Worm (Caenorhabditis elegans) whole organism, L4/young adult: ENCODE measurements around the gene F44F4.10.
"Not testable (repeated sequence)": the region's sequence is repeated elsewhere in the genome, so short reads cannot be mapped to it uniquely, and the experiment has no call there.

Source experiments
- W03F9.2 ChIP-seq: fragments of 150-350 bp; optimal IDR thresholded peaks from 2 replicates; lab custom pipeline; 2014; ENCODE audit warnings: missing biosample characterization, missing genetic modification characterization
- dao-5 ChIP-seq: sonication (generic microtip); optimal IDR thresholded peaks from 2 replicates; lab custom pipeline; 2016; ENCODE audit warnings: missing genotype, missing genetic modification characterization, moderate library complexity, missing compliant biosample characterization
- him-1 ChIP-seq: sonication (generic microtip); optimal IDR thresholded peaks from 2 replicates; lab custom pipeline; 2016; ENCODE audit warnings: missing genotype, missing genetic modification reagents, missing genetic modification characterization, missing compliant biosample characterization

Gene F44F4.10

DNA sequence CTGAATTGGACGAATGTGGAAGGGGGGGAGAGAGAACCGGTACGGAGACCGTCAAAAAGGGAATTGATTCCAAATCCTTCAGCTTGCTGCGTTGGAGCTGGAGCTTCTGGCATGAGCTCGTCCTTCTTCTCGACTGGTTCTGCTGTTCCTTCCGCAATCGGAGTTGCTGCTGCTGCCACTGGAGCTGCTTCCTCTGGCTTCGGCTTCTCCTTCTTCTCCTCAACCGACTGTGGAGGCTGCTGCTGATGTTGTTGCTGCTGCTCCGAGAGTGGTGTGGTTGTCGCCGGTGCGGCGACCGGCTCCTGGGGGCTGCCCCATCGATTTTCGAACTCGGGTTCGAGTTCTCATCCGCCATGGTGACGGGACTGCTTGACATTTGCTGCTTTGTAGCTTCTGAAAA is 17.7 kb upstream of the F44F4.10 start, which contains the start of gene R03D7.2:
TSS of gene R03D7.2 (minus strand) at position 399 of the 400 bp plus-strand sequence.
- TF ChIP-seq dao-5 (tag; lab: Kevin White, UChicago): no peak

DNA sequence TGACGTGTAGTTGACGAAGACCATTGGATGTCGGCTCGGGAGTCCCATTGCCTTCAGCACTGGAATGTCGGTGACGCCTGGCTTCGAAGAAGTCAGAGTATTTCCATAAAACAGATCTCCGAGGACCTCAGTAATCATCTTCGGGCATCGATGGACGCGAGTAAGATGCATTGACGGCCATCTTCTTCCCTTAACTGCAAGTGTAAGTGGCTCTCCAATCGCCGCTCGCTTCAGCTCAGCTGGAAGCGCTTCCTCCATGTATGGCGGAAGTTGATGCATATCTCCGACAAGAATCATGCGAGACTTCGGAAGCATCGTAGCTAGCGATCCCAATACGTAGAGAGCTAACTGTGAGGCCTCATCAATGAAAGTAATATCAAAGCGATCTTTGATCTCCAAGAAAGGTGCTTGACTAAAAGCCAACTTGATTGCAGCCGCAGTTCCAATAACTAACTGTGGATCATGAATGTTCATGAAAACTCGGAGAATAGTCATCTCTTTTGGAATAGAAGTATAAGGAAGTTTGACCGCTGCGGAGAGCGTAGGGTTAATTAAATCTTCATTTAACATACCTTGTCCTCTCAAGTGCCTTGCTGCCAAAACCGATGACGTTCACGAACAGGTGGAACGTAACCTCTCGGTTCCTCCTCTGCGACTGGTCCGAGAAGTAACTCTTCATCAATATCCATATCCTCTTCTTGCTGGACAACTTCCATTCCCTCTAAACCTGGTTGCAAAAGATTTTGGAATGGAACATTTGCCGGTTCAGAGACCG is 17.1 kb upstream of the F44F4.10 start:
- no peak for TF ChIP-seq dao-5 (tag; lab: Kevin White, UChicago)
- no peak for TF ChIP-seq W03F9.2
- no peak for TF ChIP-seq him-1 (tag; lab: Kevin White, UChicago)

DNA sequence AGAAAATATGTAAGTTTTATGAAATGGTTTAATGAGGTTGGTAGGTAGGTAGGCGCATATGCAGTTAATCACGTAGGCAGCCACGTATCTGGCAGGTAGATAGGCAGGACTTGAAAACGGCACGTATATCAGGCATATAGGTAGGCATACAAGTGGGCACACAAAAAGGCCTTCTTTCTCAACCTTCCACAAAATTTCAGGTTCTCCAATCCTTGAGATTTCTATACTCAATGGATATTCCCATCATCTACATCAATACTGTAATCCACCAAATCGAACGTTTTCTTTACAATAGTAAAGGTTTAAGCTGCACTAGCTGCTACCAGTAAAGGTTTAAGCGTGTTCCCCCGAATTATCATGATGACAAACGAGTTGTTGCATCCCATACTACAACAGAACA is 15.2 kb upstream of the F44F4.10 start:
- TF ChIP-seq W03F9.2 (no peak), dao-5 (tag; lab: Kevin White, UChicago) (no peak), him-1 (tag; lab: Kevin White, UChicago) (no peak)

DNA sequence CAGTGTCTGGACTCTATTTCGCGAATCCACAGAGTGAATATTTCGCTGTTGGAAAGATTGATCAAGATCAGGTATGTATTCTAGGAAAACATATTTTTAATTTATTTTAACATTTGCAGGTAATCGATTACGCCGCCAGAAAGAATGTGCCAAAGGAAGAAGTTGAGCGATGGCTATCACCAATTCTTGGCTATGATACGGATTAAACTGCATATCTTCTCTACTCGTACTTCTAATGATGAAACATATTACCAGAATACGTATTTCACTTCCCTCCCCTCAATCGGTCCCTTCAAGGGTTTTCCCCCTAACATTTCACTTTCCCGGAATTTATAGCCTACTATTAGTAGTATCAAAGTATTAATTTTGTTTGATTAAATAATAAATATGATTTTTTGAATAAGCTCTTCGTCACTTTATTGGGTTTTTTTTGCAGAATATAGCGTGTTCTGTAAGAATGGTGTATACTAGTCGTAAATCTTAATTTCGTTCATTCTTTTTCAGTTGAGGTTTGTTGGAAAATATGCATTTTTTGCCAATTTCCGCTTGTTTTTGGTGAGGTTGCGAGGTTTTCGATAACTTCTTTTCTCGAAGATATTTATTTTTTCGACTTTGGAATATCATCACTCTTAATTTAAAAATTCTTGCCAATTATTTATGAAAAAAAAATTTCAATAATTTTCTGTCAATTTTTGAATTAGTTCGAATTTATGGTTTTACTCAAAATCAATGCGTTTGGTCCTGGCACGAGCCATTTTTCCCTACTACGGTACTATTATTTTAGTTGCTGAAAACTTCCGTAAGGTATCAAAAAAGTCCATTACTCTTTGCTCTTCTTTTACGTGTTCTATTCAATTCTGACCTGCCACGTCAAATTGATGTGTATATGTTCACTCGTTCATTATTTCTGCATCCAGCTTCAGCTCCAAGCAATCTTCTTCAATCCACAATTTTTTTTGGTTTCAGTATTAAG is 13.9 kb upstream of the F44F4.10 start:
- no peak for TF ChIP-seq dao-5 (tag; lab: Kevin White, UChicago)
- TF ChIP-seq W03F9.2: no peak
- TF ChIP-seq him-1 (tag; lab: Kevin White, UChicago): no peak

DNA sequence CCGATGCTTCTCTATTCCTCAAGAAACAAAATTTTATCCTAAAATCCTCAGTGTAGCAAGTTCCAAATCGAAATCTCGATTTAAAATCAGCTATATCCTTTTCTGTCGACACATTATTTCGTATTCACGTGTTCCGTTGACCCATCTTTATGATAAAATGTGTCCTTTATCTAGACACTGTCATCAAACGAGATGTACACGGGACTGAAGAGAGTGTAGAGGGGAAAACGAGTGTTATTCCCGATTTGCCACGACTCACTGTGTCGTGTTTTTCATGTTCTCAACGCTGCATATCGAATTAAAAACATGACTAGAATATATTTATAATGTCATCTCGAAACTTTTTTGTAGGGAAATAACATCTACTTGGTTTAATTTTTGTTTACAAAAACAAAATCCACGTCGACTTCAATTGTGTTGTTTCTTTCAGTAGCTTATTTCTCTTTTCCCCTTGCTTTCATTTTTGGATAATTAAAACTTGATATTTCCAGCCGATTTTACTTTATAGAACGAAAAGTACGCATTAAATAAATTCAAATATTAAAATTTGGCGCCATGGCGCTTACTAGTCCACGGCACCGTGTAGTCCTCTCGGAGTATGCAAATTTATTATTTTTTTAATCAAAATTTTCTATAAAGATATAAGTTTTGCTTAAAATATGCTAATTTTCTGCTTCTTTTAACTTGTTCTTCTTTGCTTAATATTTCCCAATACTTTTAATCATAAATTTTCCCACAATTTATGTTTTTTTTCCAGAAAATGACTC is 8.9 kb upstream of the F44F4.10 start, which contains the start of gene metr-1:
TSS of gene metr-1 (plus strand) at position 758 of the 767 bp plus-strand sequence.
- peak; percentile 39 for TF ChIP-seq W03F9.2
- TF ChIP-seq him-1 (tag; lab: Kevin White, UChicago): no peak
- TF ChIP-seq dao-5 (tag; lab: Kevin White, UChicago): no peak

DNA sequence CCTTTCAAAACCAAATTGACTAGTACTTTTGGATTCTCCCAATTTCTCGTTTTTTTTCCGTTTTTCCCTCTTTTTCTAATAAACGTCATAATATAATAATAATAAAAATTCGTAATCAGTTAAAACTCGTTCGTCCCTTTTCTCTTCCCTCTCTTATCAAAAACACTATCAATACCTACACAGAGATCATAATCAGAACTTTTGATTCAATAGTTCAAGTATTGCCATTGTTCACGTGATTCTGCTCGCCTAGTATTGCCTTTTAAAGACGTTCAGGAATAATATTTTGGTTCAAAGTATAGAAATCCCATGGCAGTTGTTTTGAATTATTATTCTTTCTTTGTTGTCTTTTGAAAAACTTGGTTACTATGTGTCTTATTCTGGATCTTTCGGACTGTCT is 7.6 kb upstream of the F44F4.10 start:
- TF ChIP-seq W03F9.2 (no peak), him-1 (tag; lab: Kevin White, UChicago) (no peak), dao-5 (tag; lab: Kevin White, UChicago) (no peak)

DNA sequence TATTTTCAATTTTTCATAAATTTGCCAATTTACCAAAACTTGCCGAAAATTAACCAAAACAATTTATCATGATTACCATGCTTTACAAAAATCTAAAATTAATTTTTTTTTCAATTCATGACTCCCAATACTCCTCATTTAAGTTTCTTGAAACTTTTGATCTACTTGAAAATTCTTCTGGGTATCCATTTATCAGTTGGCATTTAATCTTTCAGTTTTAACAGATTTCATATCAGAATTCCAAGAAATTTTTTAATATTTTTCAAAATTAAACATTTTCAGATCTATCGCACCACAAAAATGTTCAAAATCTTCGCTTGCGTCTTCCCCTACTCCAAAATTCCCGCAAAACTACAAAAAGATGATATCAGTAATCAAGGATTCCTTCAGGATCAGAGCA is 6.9 kb upstream of the F44F4.10 start, which contains the start of gene Y19D2B.2:
TSS of gene Y19D2B.2 (plus strand) at position 301 of the 400 bp plus-strand sequence.
- TF ChIP-seq him-1 (tag; lab: Kevin White, UChicago) (no peak), dao-5 (tag; lab: Kevin White, UChicago) (no peak)

DNA sequence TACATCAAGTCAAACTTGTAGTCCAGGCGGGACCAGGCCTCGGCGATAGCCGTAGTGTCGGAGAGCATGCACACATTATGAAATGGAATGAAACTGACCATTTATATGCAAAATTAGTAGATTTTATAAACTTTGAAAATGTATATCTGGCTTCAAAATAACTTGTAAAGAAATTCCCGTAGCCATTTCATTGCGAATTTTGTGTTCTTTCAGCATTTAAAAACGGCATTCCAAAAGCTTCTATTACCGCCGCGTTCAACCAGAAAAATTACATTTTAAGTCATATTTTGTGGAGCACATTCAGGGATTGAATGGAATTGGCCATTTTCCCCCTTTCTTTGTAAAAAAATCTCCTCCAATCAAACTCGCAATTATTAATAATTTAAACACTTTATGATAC is 5.8 kb upstream of the F44F4.10 start, which contains the start of gene Y19D2B.1:
TSS of gene Y19D2B.1 (minus strand) at position 101 of the 400 bp plus-strand sequence.
- not testable (repeated sequence) for TF ChIP-seq dao-5 (tag; lab: Kevin White, UChicago); W03F9.2; him-1 (tag; lab: Kevin White, UChicago)

DNA sequence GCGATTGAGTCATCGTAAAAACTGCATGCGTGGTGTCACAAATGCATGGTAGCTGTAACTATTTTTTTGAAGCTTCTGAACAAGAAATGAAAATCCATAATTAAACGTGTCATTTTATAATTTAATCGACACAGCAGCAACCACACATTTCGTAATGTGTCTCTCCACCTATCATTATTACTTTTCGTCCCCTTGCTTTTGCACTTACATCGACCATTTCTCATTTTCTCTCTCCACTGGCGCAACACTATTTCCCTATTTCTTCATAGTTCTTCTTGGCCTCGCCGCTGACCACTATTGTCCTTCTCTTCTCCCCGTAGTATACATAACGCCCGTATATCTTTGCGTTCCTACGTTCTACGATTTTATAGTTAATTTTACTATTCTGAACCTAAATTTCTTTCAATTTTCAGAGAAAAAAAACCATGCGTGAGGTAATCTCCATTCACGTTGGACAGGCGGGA is 1.3 kb upstream of the F44F4.10 start, which contains the start of gene tba-4:
TSS of gene tba-4 (plus strand) at position 414 of the 464 bp plus-strand sequence.
- TF ChIP-seq W03F9.2 (no peak), him-1 (tag; lab: Kevin White, UChicago) (no peak), dao-5 (tag; lab: Kevin White, UChicago) (no peak)

DNA sequence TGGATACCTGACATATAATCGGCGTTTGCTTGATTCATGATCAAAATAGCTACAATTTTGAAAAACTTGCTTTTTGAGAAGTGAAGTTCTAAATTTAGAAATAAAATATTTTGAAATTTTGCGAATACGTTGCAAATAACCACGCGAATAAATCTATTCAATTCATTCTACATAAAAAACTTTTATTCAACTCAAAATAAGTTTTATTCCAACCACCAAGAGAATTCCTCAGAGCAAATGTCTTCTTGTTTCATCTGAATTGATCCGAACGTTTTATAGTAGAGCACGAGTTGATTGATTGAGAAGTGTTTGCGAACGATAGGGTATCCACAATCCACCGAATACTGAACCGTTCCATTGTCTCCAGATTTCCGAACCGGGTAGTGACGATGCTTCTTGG is 1.3 kb downstream of the F44F4.10 start, which contains the start of gene F44F4.9:
TSS of gene F44F4.9 (minus strand) at position 101 of the 400 bp plus-strand sequence.
- TF ChIP-seq him-1 (tag; lab: Kevin White, UChicago) (no peak), dao-5 (tag; lab: Kevin White, UChicago) (no peak), W03F9.2 (no peak)

DNA sequence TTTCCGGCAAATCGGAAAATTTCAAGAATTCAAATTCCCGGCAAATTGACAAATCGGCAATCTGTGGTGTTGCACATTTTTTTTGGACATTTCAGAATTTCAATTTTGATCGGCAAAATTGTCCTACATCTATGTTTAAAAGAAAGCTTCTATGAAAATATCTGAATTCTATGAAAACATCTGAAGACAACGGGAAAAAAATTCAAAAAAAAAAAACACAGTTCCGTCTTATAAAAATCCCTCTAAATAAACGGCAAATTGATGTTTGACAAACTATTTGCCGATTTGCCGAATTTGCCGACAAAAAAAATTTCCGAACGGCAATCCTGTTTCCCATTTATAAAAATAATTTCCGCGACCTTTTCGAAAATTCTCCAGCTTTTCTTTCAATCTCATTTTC is 2.7 kb downstream of the F44F4.10 start, which contains the start of gene F44F4.15:
TSS of gene F44F4.15 (plus strand) at position 301 of the 400 bp plus-strand sequence.
- TF ChIP-seq him-1 (tag; lab: Kevin White, UChicago) (no peak), dao-5 (tag; lab: Kevin White, UChicago) (no peak), W03F9.2 (no peak)

DNA sequence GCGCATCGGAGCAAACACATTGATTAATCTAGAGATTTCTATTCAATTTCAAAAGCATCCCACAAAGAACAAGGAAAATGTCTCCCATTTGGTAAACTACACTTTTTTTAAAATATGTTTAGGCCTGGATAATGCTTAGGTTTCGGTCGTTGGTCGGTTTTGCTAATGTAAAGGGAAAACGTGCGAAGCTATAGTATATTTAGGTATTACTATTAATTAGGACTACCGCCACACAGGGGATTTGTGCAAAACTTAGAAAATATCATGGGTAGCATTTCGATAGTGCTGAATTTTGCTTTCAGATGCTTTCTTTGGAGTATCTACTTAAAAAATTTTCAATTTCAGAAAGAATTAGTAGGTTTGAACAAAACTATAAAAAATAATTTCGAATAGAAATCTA is 4.1 kb downstream of the F44F4.10 start:
- no peak for TF ChIP-seq W03F9.2
- TF ChIP-seq him-1 (tag; lab: Kevin White, UChicago): no peak
- TF ChIP-seq dao-5 (tag; lab: Kevin White, UChicago): no peak
